Worm (Caenorhabditis elegans) whole organism, L4 larva: Measurements from ENCODE around the gene Y39A1A.20.

ENCODE experiments used
- F37D6.2 ChIP-seq: sonication (generic microtip); optimal IDR thresholded peaks from 2 replicates; lab custom pipeline; 2016; ENCODE audit warnings: mild to moderate bottlenecking, missing genetic modification characterization, missing compliant biosample characterization
- R02D3.7 ChIP-seq: fragments of 150-350 bp; sonication (generic microtip); optimal IDR thresholded peaks from 3 replicates; lab custom pipeline; 2014; ENCODE audit warnings: missing biosample characterization, missing genetic modification characterization
- T20F7.1 ChIP-seq: fragments of 200-800 bp; sonication (Bioruptor generic); optimal IDR thresholded peaks from 2 replicates; lab custom pipeline; 2018; ENCODE audit warnings: mild to moderate bottlenecking, missing genetic modification characterization, missing compliant biosample characterization
- T26A8.4 ChIP-seq: fragments of 200-800 bp; sonication (Bioruptor generic); IDR thresholded peaks from 2 replicates; pipeline ENCODE4 v1.3.6; 2022; ENCODE audit warnings: missing genetic modification characterization, missing compliant biosample characterization
- Y75B8A.6 ChIP-seq: fragments of 200-800 bp; sonication (Bioruptor generic); IDR thresholded peaks from 2 replicates; pipeline ENCODE4 v1.3.6; 2022; ENCODE audit warnings: missing genetic modification reagents, missing genetic modification characterization, missing compliant biosample characterization
- ZK546.5 ChIP-seq, 2 experiments: sonication (generic microtip); optimal IDR thresholded peaks; 2 replicates each; lab custom pipeline; 2017; ENCODE audit warnings: missing biosample characterization in 2 of 2, missing genetic modification characterization in 2 of 2
- aha-1 ChIP-seq: fragments of 150-350 bp; peaks from one replicate; lab custom pipeline; 2014; ENCODE audit warnings: missing biosample characterization, missing genetic modification characterization
- arid-1 ChIP-seq: fragments of 200-800 bp; sonication (Bioruptor generic); conservative IDR thresholded peaks from 2 replicates; pipeline ENCODE4 v1.3.6; 2022; ENCODE audit warnings: missing genetic modification reagents, missing genetic modification characterization, missing compliant biosample characterization
- attf-4 ChIP-seq: sonication (generic microtip); optimal IDR thresholded peaks from 3 replicates; lab custom pipeline; 2017; ENCODE audit warnings: missing biosample characterization, missing genetic modification characterization
- daf-16 ChIP-seq, 3 experiments: sonication (generic microtip); optimal IDR thresholded peaks; 2 replicates each; lab custom pipeline; 2016 to 2017; ENCODE audit warnings: missing genetic modification characterization in 3 of 3, missing genetic modification reagents in 3 of 3, mild to moderate bottlenecking in 2 of 3, missing compliant biosample characterization in 2 of 3, missing biosample characterization in 1 of 3, moderate library complexity in 1 of 3
- dmd-6 ChIP-seq: fragments of 200-800 bp; sonication (Bioruptor generic); IDR thresholded peaks from 2 replicates; pipeline ENCODE4 v1.3.6; 2022; ENCODE audit warnings: missing genetic modification reagents, missing genetic modification characterization, missing compliant biosample characterization
- dmd-8 ChIP-seq: fragments of 200-800 bp; sonication (Bioruptor generic); IDR thresholded peaks from 2 replicates; pipeline ENCODE4 v1.3.6; 2022; ENCODE audit warnings: missing genetic modification characterization, missing compliant biosample characterization
- dmd-9 ChIP-seq: fragments of 200-800 bp; sonication (Bioruptor generic); IDR thresholded peaks from 2 replicates; pipeline ENCODE4 v1.3.6; 2022; ENCODE audit warnings: missing genetic modification reagents, missing genetic modification characterization, missing compliant biosample characterization
- duxl-1 ChIP-seq: sonication (generic microtip); optimal IDR thresholded peaks from 2 replicates; lab custom pipeline; 2016; ENCODE audit warnings: mild to moderate bottlenecking, missing genetic modification characterization, moderate library complexity, missing compliant biosample characterization; ENCODE audit not compliant: poor library complexity
- dve-1 ChIP-seq: sonication (generic microtip); optimal IDR thresholded peaks from 2 replicates; lab custom pipeline; 2017; ENCODE audit warnings: antibody characterized with exemption, mild to moderate bottlenecking, missing genetic modification characterization, missing compliant biosample characterization; ENCODE audit not compliant: insufficient read depth
- egl-43 ChIP-seq: fragments of 200-800 bp; sonication (Bioruptor generic); IDR thresholded peaks from 2 replicates; pipeline ENCODE4 v1.3.6; 2022; ENCODE audit warnings: missing genetic modification reagents, missing genetic modification characterization, missing compliant biosample characterization
- hlh-11 ChIP-seq: fragments of 200-800 bp; sonication (Bioruptor generic); optimal IDR thresholded peaks from 2 replicates; lab custom pipeline; 2018; ENCODE audit warnings: mild to moderate bottlenecking, missing genetic modification characterization, missing compliant biosample characterization
- hlh-30 ChIP-seq: sonication (generic microtip); optimal IDR thresholded peaks from 2 replicates; lab custom pipeline; 2017; ENCODE audit warnings: antibody characterized with exemption, mild to moderate bottlenecking, missing genetic modification characterization, missing compliant biosample characterization; ENCODE audit not compliant: insufficient read depth
- lin-1 ChIP-seq: fragments of 200-800 bp; sonication (Bioruptor generic); IDR thresholded peaks from 2 replicates; pipeline ENCODE4 v1.3.6; 2022; ENCODE audit warnings: missing genetic modification reagents, missing genetic modification characterization, missing compliant biosample characterization
- lin-13 ChIP-seq: fragments of 150-350 bp; optimal IDR thresholded peaks from 2 replicates; lab custom pipeline; 2014; ENCODE audit warnings: missing biosample characterization, missing genetic modification reagents, missing genetic modification characterization
- lin-38 ChIP-seq: fragments of 200-800 bp; sonication (Bioruptor generic); IDR thresholded peaks from 2 replicates; pipeline ENCODE4 v1.3.6; 2022; ENCODE audit warnings: missing genetic modification reagents, missing genetic modification characterization, missing compliant biosample characterization
- lsy-2 ChIP-seq, 2 experiments: fragments of 150-350 bp in 1 of 2; sonication (generic microtip) in 1 of 2; optimal IDR thresholded peaks; 2 replicates each; lab custom pipeline; 2014 to 2017; ENCODE audit warnings: missing biosample characterization in 2 of 2, missing genetic modification characterization in 2 of 2
- mdl-1 ChIP-seq, 2 experiments: fragments of 150-350 bp in 1 of 2; sonication (generic microtip) in 1 of 2; optimal IDR thresholded peaks; 2 replicates each; lab custom pipeline; 2014 to 2017; ENCODE audit warnings: missing biosample characterization in 2 of 2, missing genetic modification characterization in 2 of 2
- mdt-29 ChIP-seq: fragments of 200-800 bp; sonication (Bioruptor generic); IDR thresholded peaks from 2 replicates; pipeline ENCODE4 v1.3.6; 2022; ENCODE audit warnings: missing genetic modification reagents, missing genetic modification characterization, missing compliant biosample characterization
- mep-1 ChIP-seq: fragments of 150-350 bp; sonication (generic microtip); optimal IDR thresholded peaks from 3 replicates; lab custom pipeline; 2014; ENCODE audit warnings: missing biosample characterization, missing genetic modification characterization
- mes-2 ChIP-seq: sonication (generic microtip); optimal IDR thresholded peaks from 2 replicates; lab custom pipeline; 2016; ENCODE audit warnings: missing genotype, mild to moderate bottlenecking, missing genetic modification characterization, missing compliant biosample characterization; ENCODE audit not compliant: poor library complexity, severe bottlenecking
- mxl-2 ChIP-seq: fragments of 200-800 bp; sonication (Bioruptor generic); conservative IDR thresholded peaks from 2 replicates; pipeline ENCODE4 v1.3.6; 2022; ENCODE audit warnings: missing genetic modification reagents, missing genetic modification characterization, missing compliant biosample characterization
- mxl-3 ChIP-seq: fragments of 200-800 bp; sonication (Bioruptor generic); optimal IDR thresholded peaks from 2 replicates; lab custom pipeline; 2018; ENCODE audit warnings: mild to moderate bottlenecking, missing genetic modification characterization, missing compliant biosample characterization
- nhr-10 ChIP-seq: fragments of 150-350 bp; optimal IDR thresholded peaks from 2 replicates; lab custom pipeline; 2014; ENCODE audit warnings: missing biosample characterization, missing genetic modification characterization
- nhr-28 ChIP-seq: fragments of 150-350 bp; optimal IDR thresholded peaks from 2 replicates; lab custom pipeline; 2014; ENCODE audit warnings: missing biosample characterization, missing genetic modification characterization
- nhr-48 ChIP-seq: sonication (generic microtip); optimal IDR thresholded peaks from 2 replicates; lab custom pipeline; 2016; ENCODE audit warnings: mild to moderate bottlenecking, missing genetic modification characterization, missing compliant biosample characterization
- nhr-6 ChIP-seq: fragments of 150-350 bp; optimal IDR thresholded peaks from 2 replicates; lab custom pipeline; 2014; ENCODE audit warnings: missing biosample characterization, missing genetic modification characterization
- nhr-77 ChIP-seq: fragments of 150-350 bp; optimal IDR thresholded peaks from 2 replicates; lab custom pipeline; 2014; ENCODE audit warnings: missing biosample characterization, missing genetic modification characterization
- pqm-1 ChIP-seq: sonication (generic microtip); optimal IDR thresholded peaks from 2 replicates; lab custom pipeline; 2017; ENCODE audit warnings: missing biosample characterization, missing genetic modification characterization
- sdz-12 ChIP-seq: fragments of 200-800 bp; sonication (Bioruptor generic); optimal IDR thresholded peaks from 2 replicates; lab custom pipeline; 2018; ENCODE audit warnings: mild to moderate bottlenecking, missing genetic modification characterization, missing compliant biosample characterization
- snpc-1.2 ChIP-seq: fragments of 200-800 bp; sonication (Bioruptor generic); IDR thresholded peaks from 2 replicates; pipeline ENCODE4 v1.3.6; 2022; ENCODE audit warnings: missing genetic modification reagents, missing genetic modification characterization, missing compliant biosample characterization
- spr-1 ChIP-seq: sonication (generic microtip); optimal IDR thresholded peaks from 2 replicates; lab custom pipeline; 2016; ENCODE audit warnings: mild to moderate bottlenecking, missing genetic modification characterization, missing compliant biosample characterization
- tra-1 ChIP-seq: fragments of 200-800 bp; sonication (Bioruptor generic); IDR thresholded peaks from 2 replicates; pipeline ENCODE4 v1.3.6; 2022; ENCODE audit warnings: missing genetic modification reagents, missing genetic modification characterization, missing compliant biosample characterization
- zip-11 ChIP-seq: fragments of 200-800 bp; sonication (Bioruptor generic); IDR thresholded peaks from 2 replicates; pipeline ENCODE4 v1.3.6; 2022; ENCODE audit warnings: missing genetic modification characterization, missing compliant biosample characterization

Gene Y39A1A.20

ce11 chrIII:10720170-10720569, 19.8 kb upstream of the Y39A1A.20 start (continued):
- TF ChIP-seq arid-1 (GFP tag; lab: Robert Waterston, UW) = peak; percentile 68; the same call in 1 of the 2 replicates
- no peak for TF ChIP-seq R02D3.7 (tag; lab: Kevin White, UChicago)
- no peak for TF ChIP-seq attf-4 (tag; lab: Kevin White, UChicago)
- TF ChIP-seq dmd-9 (GFP tag; lab: Robert Waterston, UW) = no peak
- TF ChIP-seq mxl-2 (GFP tag; lab: Robert Waterston, UW) = no peak
- peak; percentile 79 for TF ChIP-seq egl-43 (GFP tag; lab: Robert Waterston, UW)

ce11 chrIII:10719057-10719456, 18.7 kb upstream of the Y39A1A.20 start:
- TF ChIP-seq sdz-12 (no peak), mdl-1 (tag; optimal IDR thresholded peaks at IDR 0.05; lab: Kevin White, UChicago) (peak in 1 of 2 experiments; percentile 69), pqm-1 (tag; lab: Kevin White, UChicago) (peak; percentile 43), T20F7.1 (GFP tag; lab: Kevin White, UChicago) (peak; percentile 29), nhr-10 (tag; lab: Kevin White, UChicago) (peak; percentile 31), mxl-3 (peak; percentile 56), nhr-28 (tag; lab: Kevin White, UChicago) (peak; percentile 79), nhr-77 (tag; lab: Kevin White, UChicago) (peak; percentile 65), dmd-8 (GFP tag; lab: Robert Waterston, UW) (no peak), lin-1 (GFP tag; lab: Robert Waterston, UW) (0 out of 2 replicates have a peak, but pooled peaks have one; percentile 23), nhr-6 (tag; lab: Kevin White, UChicago) (no peak), ZK546.5 (tag; optimal IDR thresholded peaks at IDR 0.05; lab: Kevin White, UChicago) (no peak), snpc-1.2 (GFP tag; lab: Robert Waterston, UW) (no peak), hlh-30 (tag; lab: Kevin White, UChicago) (peak; percentile 61), hlh-11 (tag; lab: Kevin White, UChicago) (peak; percentile 86), aha-1 (tag; lab: Kevin White, UChicago) (no peak), mdt-29 (GFP tag; lab: Robert Waterston, UW) (0 out of 2 replicates have a peak, but pooled peaks have one; percentile 41), F37D6.2 (tag; lab: Kevin White, UChicago) (no peak), daf-16 (GFP tag; optimal IDR thresholded peaks at IDR 0.05; lab: Kevin White, UChicago) (no peak), daf-16 (tag; optimal IDR thresholded peaks at IDR 0.05; lab: Kevin White, UChicago) (peak; percentile 22), arid-1 (GFP tag; lab: Robert Waterston, UW) (0 out of 2 replicates have a peak, but pooled peaks have one; percentile 27), lin-13 (GFP tag; lab: Kevin White, UChicago) (no peak), duxl-1 (tag; lab: Kevin White, UChicago) (peak; percentile 9), T26A8.4 (GFP tag; lab: Robert Waterston, UW) (peak; percentile 57), zip-11 (GFP tag; lab: Robert Waterston, UW) (no peak), Y75B8A.6 (GFP tag; lab: Robert Waterston, UW) (0 out of 2 replicates have a peak, but pooled peaks have one; percentile 57), lsy-2 (tag; optimal IDR thresholded peaks at IDR 0.05; lab: Kevin White, UChicago) (peak in 1 of 2 experiments; percentile 21), nhr-48 (tag; lab: Kevin White, UChicago) (peak; percentile 12), spr-1 (tag; lab: Kevin White, UChicago) (no peak), mes-2 (tag; lab: Kevin White, UChicago) (peak; percentile 40), lin-38 (GFP tag; lab: Robert Waterston, UW) (0 out of 2 replicates have a peak, but pooled peaks have one; percentile 16), tra-1 (GFP tag; lab: Robert Waterston, UW) (0 out of 2 replicates have a peak, but pooled peaks have one; percentile 33), dmd-6 (peak; percentile 62), mep-1 (peak; percentile 33), dve-1 (peak; percentile 68)
